Worm (Caenorhabditis elegans): ENCODE results near the gene abi-1.

abi-1 gene

DNA sequence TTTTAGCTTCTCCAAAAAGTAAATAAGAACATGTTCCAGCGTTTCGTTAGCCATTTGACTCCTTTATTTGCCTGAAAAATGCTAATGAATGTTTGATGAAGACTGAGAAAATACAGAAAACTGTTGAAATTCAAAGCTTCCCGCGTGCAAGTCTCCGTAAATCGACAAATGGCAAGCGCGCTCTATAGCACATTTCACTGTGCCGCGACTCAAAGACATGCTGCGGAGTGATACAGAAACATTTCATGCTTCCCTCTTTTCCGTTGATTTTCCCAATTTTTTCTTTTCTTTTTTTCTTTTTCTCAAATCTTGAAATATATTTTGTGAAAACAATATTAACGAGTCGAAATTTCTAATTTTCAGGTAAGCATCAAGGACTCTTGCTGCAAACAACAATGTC is 13.6 kb downstream of the abi-1 start, which contains the start of the genes ska-3 and rps-12 (continued):
- peak; percentile 89 for TF ChIP-seq lin-29 (GFP tag; IDR thresholded peaks at IDR 0.05)
- TF ChIP-seq tag-97 (GFP tag; IDR thresholded peaks at IDR 0.05): no peak
- TF ChIP-seq snpc-1.2 (GFP tag; IDR thresholded peaks at IDR 0.05): peak; percentile 68; the same call in 1 of the 2 replicates
- TF ChIP-seq F44E2.7 (GFP tag; IDR thresholded peaks at IDR 0.05): no peak
- TF ChIP-seq ceh-32 (tag; optimal IDR thresholded peaks at IDR 0.05; ENCODE audit: poor library complexity): peak; percentile 73
- TF ChIP-seq nhr-76 (tag; optimal IDR thresholded peaks at IDR 0.05): peak; percentile 75
- TF ChIP-seq mdl-1 (tag; optimal IDR thresholded peaks at IDR 0.05): peak; percentile 90 to 97
- TF ChIP-seq D1046.2 (GFP tag; IDR thresholded peaks at IDR 0.05): peak; percentile 94
- TF ChIP-seq mdt-29 (GFP tag; IDR thresholded peaks at IDR 0.05): peak; percentile 90
- TF ChIP-seq lin-39 (tag; optimal IDR thresholded peaks at IDR 0.05): no peak
- TF ChIP-seq unc-39 (tag; optimal IDR thresholded peaks at IDR 0.05): no peak
- TF ChIP-seq egl-43 (GFP tag; IDR thresholded peaks at IDR 0.05): peak; percentile 89
- TF ChIP-seq ctbp-1 (GFP tag; IDR thresholded peaks at IDR 0.05): peak; percentile 95
- peak; percentile 4 for TF ChIP-seq attf-4 (tag; optimal IDR thresholded peaks at IDR 0.05)
- TF ChIP-seq daf-19 (GFP tag; conservative IDR thresholded peaks at IDR 0.05): peak; percentile 79; the same call in 1 of the 2 replicates
- peak; percentile 99 for TF ChIP-seq nhr-77 (tag; optimal IDR thresholded peaks at IDR 0.05)
- TF ChIP-seq ceh-62 (tag; optimal IDR thresholded peaks at IDR 0.05): no peak
- peak; percentile 96 for TF ChIP-seq duxl-1 (tag; optimal IDR thresholded peaks at IDR 0.05; ENCODE audit: poor library complexity)
- peak; percentile 98 for TF ChIP-seq hlh-30 (tag; optimal IDR thresholded peaks at IDR 0.05; ENCODE audit: insufficient read depth)
- TF ChIP-seq egl-27 (tag; optimal IDR thresholded peaks at IDR 0.05): no peak
- TF ChIP-seq F10B5.3 (tag; optimal IDR thresholded peaks at IDR 0.05): peak; percentile 72
- no peak for TF ChIP-seq zip-11 (GFP tag; IDR thresholded peaks at IDR 0.05)
- peak; percentile 74 for TF ChIP-seq pqm-1 (tag; optimal IDR thresholded peaks at IDR 0.05)
- peak; percentile 49 to 92 for TF ChIP-seq hif-1 (tag; optimal IDR thresholded peaks at IDR 0.05)
- TF ChIP-seq Y75B8A.6 (GFP tag; IDR thresholded peaks at IDR 0.05): peak; percentile 88
- TF ChIP-seq skn-1 (tag; optimal IDR thresholded peaks at IDR 0.05): no peak
- peak; percentile 88 for TF ChIP-seq zip-2 (tag; optimal IDR thresholded peaks at IDR 0.05)
- TF ChIP-seq nhr-28 (tag; optimal IDR thresholded peaks at IDR 0.05): peak; percentile 97
- TF ChIP-seq lsy-2 (tag; optimal IDR thresholded peaks at IDR 0.05): peak; percentile 92 to 98
- TF ChIP-seq mep-1 (tag; optimal IDR thresholded peaks at IDR 0.05): peak; percentile 99
- TF ChIP-seq nhr-10 (tag; optimal IDR thresholded peaks at IDR 0.05): peak; percentile 65
- peak; percentile 99 for TF ChIP-seq zfp-2 (tag; optimal IDR thresholded peaks at IDR 0.05)
- peak; percentile 80 for TF ChIP-seq mxl-3 (GFP tag; optimal IDR thresholded peaks at IDR 0.05)
- peak; percentile 80 for TF ChIP-seq ces-1 (GFP tag; optimal IDR thresholded peaks at IDR 0.05)
- peak; percentile 86 for TF ChIP-seq zag-1 (tag; optimal IDR thresholded peaks at IDR 0.05)
- no peak for TF ChIP-seq T20F7.1 (GFP tag; optimal IDR thresholded peaks at IDR 0.05)
- no peak for TF ChIP-seq dmd-8 (GFP tag; IDR thresholded peaks at IDR 0.05)
- no peak for TF ChIP-seq nhr-111 (GFP tag; optimal IDR thresholded peaks at IDR 0.05)
- TF ChIP-seq Y5F2A.4 (GFP tag; optimal IDR thresholded peaks at IDR 0.05): peak; percentile 48
- TF ChIP-seq dve-1 (tag; optimal IDR thresholded peaks at IDR 0.05; ENCODE audit: insufficient read depth): peak; percentile 100
- TF ChIP-seq nhr-237 (tag; optimal IDR thresholded peaks at IDR 0.05): peak; percentile 67
- TF ChIP-seq lim-7 (GFP tag; IDR thresholded peaks at IDR 0.05): 0 out of 2 replicates have a peak, but pooled peaks have one; percentile 4
- TF ChIP-seq sdz-12 (GFP tag; optimal IDR thresholded peaks at IDR 0.05): peak; percentile 11
- peak; percentile 84 for TF ChIP-seq nhr-48 (tag; optimal IDR thresholded peaks at IDR 0.05)
- peak; percentile 97 for TF ChIP-seq lin-13 (GFP tag; optimal IDR thresholded peaks at IDR 0.05)
- TF ChIP-seq daf-12 (tag; optimal IDR thresholded peaks at IDR 0.05): no peak
- peak; percentile 97 for TF ChIP-seq lin-15B (tag; optimal IDR thresholded peaks at IDR 0.05)
- TF ChIP-seq Y48G9A.11 (GFP tag; IDR thresholded peaks at IDR 0.05): peak; percentile 88
- peak in 1 of 2 experiments; percentile 80 for TF ChIP-seq daf-16 (GFP tag; optimal IDR thresholded peaks at IDR 0.05)
- peak; percentile 91 for TF ChIP-seq daf-16 (tag; optimal IDR thresholded peaks at IDR 0.05)
- TF ChIP-seq ZK546.5 (tag; optimal IDR thresholded peaks at IDR 0.05): peak in 1 of 2 experiments; percentile 87
- TF ChIP-seq nhr-102 (tag; optimal IDR thresholded peaks at IDR 0.05): peak; percentile 96
